Worm (Caenorhabditis elegans) whole organism, young adult: ENCODE data around the gene srz-16.

Experiments used
- B0035.1 ChIP-seq: sonication (generic microtip); optimal IDR thresholded peaks from 2 replicates; lab custom pipeline; 2016; ENCODE audit warnings: missing genetic modification characterization, mild to moderate bottlenecking, missing compliant biosample characterization, missing genotype, missing genetic modification reagents
- B0336.3 ChIP-seq: fragments of 200-800 bp; sonication (Bioruptor generic); IDR thresholded peaks from 2 replicates; pipeline ENCODE4 v1.3.6; 2022; ENCODE audit warnings: missing genetic modification characterization, missing compliant biosample characterization
- Y53F4B.3 ChIP-seq: fragments of 200-800 bp; sonication (Bioruptor generic); IDR thresholded peaks from 2 replicates; pipeline ENCODE4 v1.3.6; 2022; ENCODE audit warnings: missing genetic modification reagents, missing genetic modification characterization, missing compliant biosample characterization
- Y56A3A.18 ChIP-seq: fragments of 200-800 bp; sonication (Bioruptor generic); IDR thresholded peaks from 2 replicates; pipeline ENCODE4 v1.3.6; 2022; ENCODE audit warnings: missing genetic modification reagents, missing genetic modification characterization, missing compliant biosample characterization
- akir-1 ChIP-seq: fragments of 200-800 bp; sonication (Bioruptor generic); optimal IDR thresholded peaks from 2 replicates; lab custom pipeline; 2018; ENCODE audit warnings: mild to moderate bottlenecking, missing genetic modification characterization, moderate library complexity, missing compliant biosample characterization
- ama-1 ChIP-seq, 3 experiments: fragments of 150-350 bp in 1 of 3; sonication (generic microtip) in 2 of 3; optimal IDR thresholded peaks; 2 replicates each; lab custom pipeline; 2014 to 2018; ENCODE audit warnings: missing biosample characterization in 2 of 3, missing genetic modification characterization in 2 of 3, missing genetic modification reagents in 2 of 3
- bed-1 ChIP-seq: fragments of 200-800 bp; sonication (Bioruptor generic); IDR thresholded peaks from 2 replicates; pipeline ENCODE4 v1.3.6; 2022; ENCODE audit warnings: missing genetic modification reagents, missing genetic modification characterization, missing compliant biosample characterization
- ceh-100 ChIP-seq: fragments of 200-800 bp; sonication (Bioruptor generic); IDR thresholded peaks from 2 replicates; pipeline ENCODE4 v1.3.6; 2022; ENCODE audit warnings: missing genetic modification reagents, missing genetic modification characterization, missing compliant biosample characterization
- ceh-58 ChIP-seq: fragments of 200-800 bp; sonication (Bioruptor generic); IDR thresholded peaks from 2 replicates; pipeline ENCODE4 v1.3.6; 2022; ENCODE audit warnings: missing genetic modification characterization, missing compliant biosample characterization
- dox-1 ChIP-seq: fragments of 200-800 bp; sonication (Bioruptor generic); IDR thresholded peaks from 2 replicates; pipeline ENCODE4 v1.3.6; 2022; ENCODE audit warnings: missing genetic modification reagents, missing genetic modification characterization, missing compliant biosample characterization
- dpff-1 ChIP-seq: sonication (generic microtip); optimal IDR thresholded peaks from 2 replicates; lab custom pipeline; 2017; ENCODE audit warnings: mild to moderate bottlenecking, missing genetic modification characterization, missing compliant biosample characterization
- efl-1 ChIP-seq: fragments of 150-350 bp; optimal IDR thresholded peaks from 2 replicates; lab custom pipeline; 2014; ENCODE audit warnings: missing biosample characterization, missing genetic modification reagents, missing genetic modification characterization
- ets-4 ChIP-seq: fragments of 200-800 bp; sonication (Bioruptor generic); optimal IDR thresholded peaks from 2 replicates; lab custom pipeline; 2018; ENCODE audit warnings: mild to moderate bottlenecking, missing genetic modification characterization, missing compliant biosample characterization
- him-1 ChIP-seq: sonication (generic microtip); optimal IDR thresholded peaks from 2 replicates; lab custom pipeline; 2016; ENCODE audit warnings: missing genotype, missing genetic modification reagents, missing genetic modification characterization, missing compliant biosample characterization
- hlh-12 ChIP-seq: sonication (generic microtip); optimal IDR thresholded peaks from 2 replicates; lab custom pipeline; 2016; ENCODE audit warnings: missing genetic modification characterization, missing compliant biosample characterization
- hsf-1 ChIP-seq: fragments of 200-800 bp; sonication (Bioruptor generic); IDR thresholded peaks from 2 replicates; pipeline ENCODE4 v1.3.6; 2022; ENCODE audit warnings: missing genetic modification reagents, missing genetic modification characterization, missing compliant biosample characterization
- lin-54 ChIP-seq: fragments of 200-800 bp; sonication (Bioruptor generic); optimal IDR thresholded peaks from 2 replicates; lab custom pipeline; 2018; ENCODE audit warnings: mild to moderate bottlenecking, missing genetic modification characterization, missing compliant biosample characterization
- lir-1 ChIP-seq: fragments of 200-800 bp; sonication (Bioruptor generic); conservative IDR thresholded peaks from 2 replicates; pipeline ENCODE4 v1.3.6; 2022; ENCODE audit warnings: missing genetic modification reagents, missing genetic modification characterization, missing compliant biosample characterization
- madf-6 ChIP-seq: fragments of 200-800 bp; sonication (Bioruptor generic); IDR thresholded peaks from 2 replicates; pipeline ENCODE4 v1.3.6; 2022; ENCODE audit warnings: missing genetic modification reagents, missing genetic modification characterization, missing compliant biosample characterization
- mel-28 ChIP-seq: sonication (generic microtip); optimal IDR thresholded peaks from 2 replicates; lab custom pipeline; 2016; ENCODE audit warnings: borderline replicate concordance, mild to moderate bottlenecking, missing genetic modification characterization, missing compliant biosample characterization
- mes-4 ChIP-seq: sonication (generic microtip); optimal IDR thresholded peaks from 2 replicates; lab custom pipeline; 2016; ENCODE audit warnings: missing genotype, missing genetic modification characterization, missing compliant biosample characterization
- nfya-1 ChIP-seq: sonication (generic microtip); optimal IDR thresholded peaks from 2 replicates; lab custom pipeline; 2017; ENCODE audit warnings: antibody characterized with exemption, missing compliant biosample characterization, missing genetic modification characterization, borderline replicate concordance; ENCODE audit not compliant: insufficient read depth
- nfya-2 ChIP-seq: fragments of 200-800 bp; sonication (Bioruptor generic); IDR thresholded peaks from 2 replicates; pipeline ENCODE4 v1.3.6; 2022; ENCODE audit warnings: missing genetic modification reagents, missing genetic modification characterization, missing compliant biosample characterization
- nhr-27 ChIP-seq: fragments of 200-800 bp; sonication (Bioruptor generic); optimal IDR thresholded peaks from 2 replicates; lab custom pipeline; 2018; ENCODE audit warnings: mild to moderate bottlenecking, missing genetic modification characterization, moderate library complexity, missing compliant biosample characterization
- nhr-90 ChIP-seq: sonication (generic microtip); optimal IDR thresholded peaks from 2 replicates; lab custom pipeline; 2016; ENCODE audit warnings: missing genotype, mild to moderate bottlenecking, missing genetic modification characterization, missing compliant biosample characterization
- rpc-1 ChIP-seq, 2 experiments: fragments of 150-350 bp in 1 of 2; sonication (generic microtip) in 1 of 2; optimal IDR thresholded peaks; 2 replicates each; lab custom pipeline; 2014 to 2018; ENCODE audit warnings: missing biosample characterization in 1 of 2, missing genetic modification characterization in 1 of 2, missing genetic modification reagents in 1 of 2, missing genotype in 1 of 2
- snpc-1.1 ChIP-seq: sonication (generic microtip); optimal IDR thresholded peaks from 2 replicates; lab custom pipeline; 2017; ENCODE audit warnings: missing genetic modification characterization, mild to moderate bottlenecking, missing compliant biosample characterization, antibody characterized with exemption, moderate library complexity, missing genotype, missing genetic modification reagents; ENCODE audit not compliant: insufficient read depth
- snpc-4 ChIP-seq, 5 experiments: fragments of 150-350 bp in 1 of 5; sonication (generic microtip) in 4 of 5; optimal IDR thresholded peaks; 2 replicates each; lab custom pipeline; 2014 to 2018; ENCODE audit warnings: missing genetic modification characterization in 5 of 5, missing biosample characterization in 3 of 5, antibody characterized with exemption in 2 of 5, mild to moderate bottlenecking in 2 of 5, missing compliant biosample characterization in 2 of 5, missing genotype in 2 of 5, moderate library complexity in 2 of 5, missing genetic modification reagents in 1 of 5
- tbx-9 ChIP-seq: sonication (generic microtip); optimal IDR thresholded peaks from 2 replicates; lab custom pipeline; 2016; ENCODE audit warnings: borderline replicate concordance, missing genetic modification characterization, inconsistent platforms, missing compliant biosample characterization
- unc-130 ChIP-seq: sonication (generic microtip); optimal IDR thresholded peaks from 2 replicates; lab custom pipeline; 2016; ENCODE audit warnings: missing genetic modification reagents, missing genetic modification characterization, missing compliant biosample characterization
- ztf-25 ChIP-seq: fragments of 200-800 bp; sonication (Bioruptor generic); IDR thresholded peaks from 2 replicates; pipeline ENCODE4 v1.3.6; 2022; ENCODE audit warnings: missing genetic modification reagents, missing genetic modification characterization, missing compliant biosample characterization

Gene srz-16

ce11 chrV:20220604-20221003 is 34.1 kb upstream of the srz-16 start:
- no peak for TF ChIP-seq Y53F4B.3 (GFP tag; lab: Robert Waterston, UW)
- TF ChIP-seq ets-4: no peak
- TF ChIP-seq, all 124 proteins: peak for 0

- TF ChIP-seq tbx-9 (tag; lab: Kevin White, UChicago) (no peak), snpc-1.1 (tag; lab: Kevin White, UChicago) (no peak), nhr-90 (tag; lab: Kevin White, UChicago) (no peak), rpc-1 (optimal IDR thresholded peaks at IDR 0.05; lab: Kevin White, UChicago) (no peak), rpc-1 (tag; optimal IDR thresholded peaks at IDR 0.05; lab: Kevin White, UChicago) (no peak), efl-1 (GFP tag; lab: Kevin White, UChicago) (no peak)
These were observed 28.7 kb upstream of the srz-16 start, which contains the start of gene Y113G7B.11 for ce11 chrV:20215197-20215596. TSS of gene Y113G7B.11 (minus strand) at chrV:20215297.

ce11 chrV:20213097-20213496 is 26.6 kb upstream of the srz-16 start:
- no peak for TF ChIP-seq madf-6
- TF ChIP-seq ztf-25: no peak
- no peak for TF ChIP-seq hsf-1
- TF ChIP-seq hlh-12 (tag; lab: Kevin White, UChicago): no peak
- TF ChIP-seq mel-28 (tag; lab: Kevin White, UChicago): no peak
- TF ChIP-seq him-1: no peak
- TF ChIP-seq lir-1: no peak
- TF ChIP-seq bed-1 (GFP tag; lab: Robert Waterston, UW): no peak
- TF ChIP-seq Y56A3A.18 (GFP tag; lab: Robert Waterston, UW): no peak
- TF ChIP-seq nfya-2 (GFP tag; lab: Robert Waterston, UW): no peak
- no peak for TF ChIP-seq ceh-100 (GFP tag; lab: Robert Waterston, UW)
- TF ChIP-seq ama-1 (optimal IDR thresholded peaks at IDR 0.05; lab: Kevin White, UChicago): no peak
- TF ChIP-seq ama-1 (GFP tag; optimal IDR thresholded peaks at IDR 0.05; lab: Kevin White, UChicago): no peak
- no peak for TF ChIP-seq nhr-27 (tag; lab: Kevin White, UChicago)
- TF ChIP-seq snpc-4 (GFP tag; optimal IDR thresholded peaks at IDR 0.05; lab: Kevin White, UChicago): no peak
- no peak for TF ChIP-seq snpc-4 (tag; optimal IDR thresholded peaks at IDR 0.05; lab: Kevin White, UChicago)
- no peak for TF ChIP-seq dpff-1
- no peak for TF ChIP-seq B0336.3 (GFP tag; lab: Robert Waterston, UW)
- no peak for TF ChIP-seq ceh-58 (GFP tag; lab: Robert Waterston, UW)
- no peak for TF ChIP-seq akir-1 (GFP tag; lab: Kevin White, UChicago)
- no peak for TF ChIP-seq lin-54 (GFP tag; lab: Kevin White, UChicago)

- TF ChIP-seq B0035.1 (tag; lab: Kevin White, UChicago): no peak
These were observed 26.1 kb upstream of the srz-16 start, which contains the start of gene Y113G7B.12 for ce11 chrV:20212584-20212983. TSS of gene Y113G7B.12 (minus strand) at chrV:20212684.

- no peak for TF ChIP-seq mes-4 (tag; lab: Kevin White, UChicago)
- TF ChIP-seq nfya-1 (tag; lab: Kevin White, UChicago): no peak
- TF ChIP-seq dox-1 (GFP tag; lab: Robert Waterston, UW): no peak
- TF ChIP-seq unc-130 (GFP tag; lab: Kevin White, UChicago): no peak
These were observed 19.6 kb upstream of the srz-16 start, which contains the start of the genes fbxb-59 and srbc-34 for ce11 chrV:20206086-20206485. TSS of gene fbxb-59 (minus strand) at chrV:20206186. TSS of gene srbc-34 (plus strand) at chrV:20206318.
